Fruit fly (Drosophila melanogaster) ovary, adult (tissue): Measurements from ENCODE around the gene nSyb.

Experiments used
- CG17801 ChIP-seq: fragments of 200-800 bp; optimal IDR thresholded peaks from 2 replicates; lab custom pipeline; 2019; ENCODE audit warnings: missing biosample characterization, mild to moderate bottlenecking, missing genetic modification characterization, moderate library complexity; ENCODE audit not compliant: partially characterized antibody

The nSyb gene

DNA sequence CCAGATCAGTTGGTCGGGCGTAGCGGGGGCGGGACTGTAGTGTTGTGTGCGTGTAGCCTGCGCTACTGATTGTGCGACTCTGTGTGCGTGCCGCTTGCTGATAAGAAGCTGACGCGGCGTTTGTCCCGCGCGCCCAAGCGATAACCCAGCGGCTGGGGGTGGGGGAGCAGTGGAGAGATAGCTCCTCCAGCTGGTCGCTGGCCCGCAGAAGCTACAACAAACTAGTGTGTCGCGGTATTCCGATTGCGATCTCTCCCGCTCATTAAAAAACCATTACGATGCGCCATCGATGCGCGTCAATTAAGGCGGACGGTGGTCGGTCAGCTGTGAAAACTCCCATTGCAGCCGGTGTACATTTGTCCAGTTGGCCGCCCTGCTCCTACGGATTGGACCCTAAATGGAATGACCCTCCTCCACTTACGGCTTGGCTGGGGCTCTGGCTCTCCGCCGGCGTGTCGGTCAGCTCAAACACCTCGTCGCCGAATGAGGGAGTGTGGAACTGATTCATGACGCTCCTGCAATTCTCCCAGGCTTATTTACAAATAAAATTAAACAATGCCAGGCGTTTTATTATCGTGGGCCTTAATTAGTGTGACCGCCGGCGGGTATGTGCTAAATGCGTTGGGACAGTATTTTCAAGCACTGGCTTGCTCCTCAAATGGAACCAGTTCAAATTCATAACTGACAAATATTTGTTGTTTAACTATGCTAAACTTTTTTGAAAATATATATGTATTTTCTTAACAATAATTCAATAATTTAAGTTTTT, 35.3 kb downstream of the nSyb start, which contains the start of gene CG12104:
CG12104 (minus strand) TSS at position 611 of the 769 bp plus-strand sequence.
- TF ChIP-seq CG17801 (GFP tag; lab: Kevin White, UChicago) = no peak

DNA sequence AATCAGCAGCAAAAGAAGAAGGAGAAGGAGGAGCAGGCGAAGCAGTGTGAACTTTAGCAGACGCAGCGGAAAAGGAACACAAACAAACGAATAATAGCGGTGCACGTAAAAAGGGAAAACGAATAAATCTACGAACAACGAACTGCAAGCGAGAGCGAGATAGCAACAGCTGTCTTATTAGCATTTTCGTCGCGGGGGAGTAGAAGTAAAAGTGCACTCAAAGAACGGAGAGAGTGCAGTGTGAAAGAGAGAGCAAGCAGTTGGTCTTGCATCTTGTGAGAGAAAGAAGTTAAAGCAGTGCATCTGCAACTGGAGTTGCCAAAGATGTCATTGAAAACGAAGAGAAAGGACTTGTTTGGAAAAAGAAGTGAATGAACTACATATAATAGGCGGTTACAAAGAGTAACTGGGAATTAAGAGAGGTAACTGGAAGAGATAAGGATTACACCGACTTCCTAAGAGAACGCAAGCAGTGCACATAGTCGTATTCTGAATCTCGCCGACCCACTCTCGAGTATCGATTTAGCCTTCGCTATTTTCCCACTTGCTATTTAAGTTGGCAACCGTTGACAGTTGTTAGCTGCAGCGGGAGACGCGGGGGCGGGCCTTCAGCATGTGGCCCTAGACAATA, 44.6 kb downstream of the nSyb start:
- peak; percentile 40 for TF ChIP-seq CG17801 (GFP tag; lab: Kevin White, UChicago)

DNA sequence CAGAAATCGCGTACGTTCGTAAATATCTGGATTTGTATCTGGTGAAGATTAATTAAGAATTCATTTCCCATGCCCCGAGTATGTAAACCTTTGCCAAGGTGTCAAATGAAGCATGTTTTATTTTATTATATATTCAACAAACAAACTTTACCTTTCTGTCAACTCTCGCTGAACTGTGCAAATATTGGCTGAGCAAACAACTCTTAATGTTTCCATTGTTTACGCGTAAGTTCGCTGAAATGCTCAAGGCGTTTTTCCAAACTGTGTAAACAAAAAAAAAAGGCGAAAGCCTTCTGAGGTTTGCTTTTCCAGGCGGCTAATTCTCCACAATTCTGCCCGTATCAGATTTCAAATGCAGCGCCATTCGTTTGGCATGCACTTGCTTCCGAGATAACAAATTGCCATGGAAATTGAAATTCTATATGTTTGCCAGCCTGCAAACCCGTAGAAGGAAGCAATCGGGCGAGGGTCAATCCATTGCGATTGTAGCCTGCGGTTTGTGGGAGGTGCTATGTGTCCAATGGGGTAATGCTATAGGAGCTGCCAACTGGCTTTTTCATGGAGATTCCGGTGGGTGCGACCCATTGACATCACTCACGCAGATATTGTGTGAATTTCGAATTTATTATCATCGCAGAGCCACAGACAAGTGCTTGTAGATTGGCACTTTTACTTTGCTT, 45.7 kb downstream of the nSyb start:
- TF ChIP-seq CG17801 (GFP tag; lab: Kevin White, UChicago) = no peak

DNA sequence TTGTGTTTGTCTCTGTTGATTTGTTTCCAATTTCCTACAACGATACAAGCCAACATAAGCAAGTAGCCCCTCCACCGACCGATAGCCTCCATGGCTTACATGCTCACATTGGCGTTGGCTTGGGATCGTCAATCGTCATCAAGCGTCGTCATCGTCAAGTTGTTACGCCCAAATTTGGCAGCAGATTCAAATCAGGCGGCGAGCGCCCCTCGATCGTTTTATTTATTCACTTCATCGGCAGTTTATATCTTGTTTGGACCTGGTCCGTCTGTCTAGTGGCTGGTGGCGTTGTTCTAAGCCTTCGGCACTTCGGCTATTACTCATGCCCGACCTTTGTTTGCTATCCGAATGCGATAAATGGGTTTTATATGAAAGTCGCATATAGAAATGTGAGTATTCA, 47.4 kb downstream of the nSyb start:
- no peak for TF ChIP-seq CG17801 (GFP tag; lab: Kevin White, UChicago)

DNA sequence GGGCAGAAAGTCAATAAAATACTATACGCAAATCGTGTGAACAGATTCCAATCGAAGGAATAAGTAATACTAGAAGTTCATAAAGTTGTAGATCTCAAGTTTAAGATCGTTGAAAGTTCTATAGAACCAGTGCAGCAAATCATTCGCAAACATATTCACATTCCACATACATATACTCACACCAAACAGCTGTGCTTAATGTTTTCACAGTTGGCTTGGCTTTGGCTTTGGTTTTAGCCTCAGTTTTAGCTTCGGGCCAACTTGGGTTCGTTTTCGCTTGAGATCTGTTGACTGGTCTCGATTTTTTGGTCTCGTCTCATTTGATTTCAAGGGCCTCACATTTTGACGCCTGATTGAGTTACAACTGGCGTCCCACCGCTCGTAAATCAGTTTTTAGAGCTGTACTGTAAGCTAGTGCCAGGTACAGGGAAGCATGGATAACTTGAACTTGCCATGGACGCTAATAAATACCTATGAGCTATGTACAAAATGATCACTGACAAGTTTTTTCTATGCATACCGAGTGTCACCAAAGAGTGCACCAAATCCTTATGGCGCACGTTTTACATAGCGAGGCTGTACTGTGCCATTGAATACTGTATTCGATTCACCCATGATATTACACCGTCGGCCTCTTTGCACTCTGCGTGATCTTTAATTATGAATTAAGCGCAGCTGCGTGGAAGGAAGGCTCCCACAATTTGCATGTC, 50.3 kb downstream of the nSyb start:
- TF ChIP-seq CG17801 (GFP tag; lab: Kevin White, UChicago) = peak; percentile 80

DNA sequence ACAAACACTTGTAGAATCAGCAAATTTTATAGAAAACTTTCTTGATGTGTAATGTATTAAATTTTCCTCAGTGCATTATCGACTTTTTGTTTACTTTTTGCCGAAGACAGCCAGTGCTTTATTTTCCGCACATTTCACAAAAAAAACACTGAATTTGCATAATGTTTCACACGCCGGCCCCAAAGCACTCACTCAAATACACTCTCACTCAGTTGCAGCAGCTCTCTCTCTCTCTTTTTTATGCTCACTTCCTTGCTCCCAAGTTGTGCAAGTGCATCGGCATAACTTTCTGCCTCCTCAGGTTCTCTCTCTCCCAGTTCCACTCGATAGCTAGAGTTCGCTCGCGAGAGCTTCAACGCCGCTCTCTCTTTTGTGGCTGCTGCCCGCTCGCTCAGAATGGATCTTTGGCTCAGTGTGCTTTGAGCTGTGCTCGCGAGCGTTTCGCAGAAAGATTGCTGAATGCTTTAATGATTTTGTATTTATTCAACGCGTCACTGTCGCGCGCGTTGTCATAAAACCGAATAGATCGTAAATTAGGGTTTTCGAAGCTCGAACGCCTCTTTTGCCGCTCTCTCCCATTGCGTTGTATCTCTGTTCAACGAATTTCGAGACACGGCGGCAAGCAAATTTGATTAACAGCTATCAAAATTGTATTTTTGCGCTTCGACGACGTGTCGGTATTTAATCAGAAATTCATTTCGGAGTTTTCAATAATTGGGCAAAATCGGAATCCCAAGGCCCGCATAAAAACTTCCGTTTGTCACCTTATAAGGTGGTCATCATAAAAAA, 51.1 kb downstream of the nSyb start:
- TF ChIP-seq CG17801 (GFP tag; lab: Kevin White, UChicago) = peak; percentile 67

DNA sequence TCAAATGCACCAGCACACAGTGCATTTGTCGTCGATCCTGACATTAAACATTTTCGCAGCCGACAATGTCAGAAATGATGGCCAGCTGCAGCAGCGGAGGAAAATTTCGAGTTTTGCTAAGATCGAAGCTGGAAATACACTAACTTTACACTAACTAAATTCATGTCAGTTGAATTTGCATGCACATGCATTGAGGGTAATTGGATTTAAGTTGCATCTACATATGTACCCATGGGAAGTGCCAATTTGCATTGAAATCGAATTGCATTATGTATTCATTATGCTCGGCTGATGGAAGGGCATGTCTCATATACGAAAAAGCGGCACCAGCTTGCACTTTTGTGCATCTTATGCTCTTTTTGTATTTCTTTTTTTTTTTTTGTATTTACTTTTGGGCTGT, 52.8 kb downstream of the nSyb start:
- TF ChIP-seq CG17801 (GFP tag; lab: Kevin White, UChicago) = peak; percentile 85

DNA sequence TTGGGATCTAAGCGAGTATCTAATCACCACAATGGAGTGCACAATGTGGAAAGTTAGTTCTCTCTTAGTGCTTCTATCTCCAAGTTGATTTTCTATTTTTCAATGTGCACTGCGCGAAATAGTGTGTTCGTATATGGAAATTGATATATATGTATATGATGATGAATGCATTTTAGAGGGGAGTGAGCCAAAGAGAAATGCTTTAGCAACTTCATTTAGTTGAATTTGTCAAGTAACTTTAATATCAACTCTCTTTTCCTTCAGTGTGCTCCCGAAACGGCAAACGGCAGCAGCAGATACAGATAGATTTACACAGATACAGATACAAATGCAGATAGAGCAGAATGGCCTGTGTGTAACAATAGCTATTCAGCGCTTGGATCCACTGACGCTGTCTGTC, 53.5 kb downstream of the nSyb start:
- no peak for TF ChIP-seq CG17801 (GFP tag; lab: Kevin White, UChicago)

DNA sequence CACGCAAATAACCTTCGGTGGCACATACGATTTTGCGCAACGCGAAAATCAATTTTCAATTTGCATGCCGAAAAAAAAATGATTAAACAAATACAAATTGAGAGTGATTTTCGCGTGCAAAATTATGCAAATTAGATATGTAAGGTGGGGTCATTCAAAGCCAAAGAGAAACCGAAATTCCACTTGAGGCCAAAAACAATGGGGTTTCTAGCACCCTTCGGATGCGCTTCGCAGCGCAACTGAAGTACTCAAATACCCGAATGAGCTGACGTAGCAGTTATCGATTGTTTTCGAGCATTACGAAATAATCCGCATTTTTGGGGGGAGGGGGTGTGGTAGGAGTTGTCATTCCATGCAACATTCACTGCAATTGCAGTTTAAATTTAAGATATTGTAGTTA, 56.7 kb downstream of the nSyb start:
- TF ChIP-seq CG17801 (GFP tag; lab: Kevin White, UChicago) = no peak
